Worm (Caenorhabditis elegans) whole organism, L3 larva: ENCODE results near the gene odr-2.

Experiments used
- ceh-9 ChIP-seq: sonication (generic microtip); optimal IDR thresholded peaks from 2 replicates; lab custom pipeline; 2018; ENCODE audit warnings: missing biosample characterization, missing genetic modification characterization
- jun-1 ChIP-seq: fragments of 150-350 bp; optimal IDR thresholded peaks from 2 replicates; lab custom pipeline; 2014; ENCODE audit warnings: missing biosample characterization, missing genetic modification reagents, missing genetic modification characterization
- snpc-4 ChIP-seq: fragments of 150-350 bp; optimal IDR thresholded peaks from 2 replicates; lab custom pipeline; 2014; ENCODE audit warnings: missing biosample characterization, missing genetic modification characterization

DNA sequence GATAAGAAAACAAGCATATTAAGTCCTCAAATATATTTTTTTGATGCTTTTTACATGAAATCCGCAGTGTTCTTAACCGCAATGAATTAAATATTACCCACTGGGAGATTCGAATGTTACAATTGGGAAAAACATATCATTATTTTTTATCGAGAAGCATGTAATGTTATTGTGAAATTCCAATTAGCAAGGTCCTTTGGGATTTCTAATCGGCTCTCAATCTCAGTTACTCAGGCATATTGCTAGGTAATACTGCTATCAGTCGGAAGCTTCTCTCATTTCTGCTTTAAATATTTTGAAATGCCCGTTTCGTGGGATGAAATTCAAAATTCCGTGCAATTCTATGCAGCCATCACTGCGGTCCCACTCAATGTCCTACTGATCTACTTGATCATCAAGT lies 56.0 kb downstream of the odr-2 start, which contains the start of gene str-204:
- no peak for TF ChIP-seq jun-1 (tag; lab: Kevin White, UChicago)
- TF ChIP-seq snpc-4 (tag; lab: Kevin White, UChicago): no peak
- TF ChIP-seq ceh-9 (tag; lab: Kevin White, UChicago): no peak
